Worm (Caenorhabditis elegans) whole organism, young adult: ENCODE data around the gene nhr-208.

Experiments used
- B0019.2 ChIP-seq: fragments of 200-800 bp; sonication (Bioruptor generic); conservative IDR thresholded peaks from 2 replicates; pipeline ENCODE4 v1.3.6; 2022; ENCODE audit warnings: missing genetic modification reagents, missing genetic modification characterization, missing compliant biosample characterization
- B0035.1 ChIP-seq: sonication (generic microtip); optimal IDR thresholded peaks from 2 replicates; lab custom pipeline; 2016; ENCODE audit warnings: missing genetic modification characterization, mild to moderate bottlenecking, missing compliant biosample characterization, missing genotype, missing genetic modification reagents
- B0261.1 ChIP-seq: sonication (generic microtip); optimal IDR thresholded peaks from 2 replicates; lab custom pipeline; 2016; ENCODE audit warnings: mild to moderate bottlenecking, missing genetic modification characterization, moderate library complexity, missing compliant biosample characterization
- D2030.7 ChIP-seq: fragments of 200-800 bp; sonication (Bioruptor generic); IDR thresholded peaks from 2 replicates; pipeline ENCODE4 v1.3.6; 2022; ENCODE audit warnings: missing genetic modification reagents, missing genetic modification characterization, missing compliant biosample characterization
- F22D6.2 ChIP-seq: sonication (generic microtip); optimal IDR thresholded peaks from 2 replicates; lab custom pipeline; 2016; ENCODE audit warnings: mild to moderate bottlenecking, missing genetic modification characterization, missing compliant biosample characterization
- F52B5.7 ChIP-seq: sonication (generic microtip); optimal IDR thresholded peaks from 2 replicates; lab custom pipeline; 2016; ENCODE audit warnings: mild to moderate bottlenecking, missing genetic modification characterization, missing compliant biosample characterization
- F57A8.1 ChIP-seq: fragments of 200-800 bp; sonication (Bioruptor generic); optimal IDR thresholded peaks from 2 replicates; lab custom pipeline; 2018; ENCODE audit warnings: mild to moderate bottlenecking, missing genetic modification characterization, moderate library complexity, missing compliant biosample characterization
- K12H6.12 ChIP-seq: fragments of 200-800 bp; sonication (Bioruptor generic); optimal IDR thresholded peaks from 2 replicates; lab custom pipeline; 2018; ENCODE audit warnings: mild to moderate bottlenecking, missing genetic modification characterization, missing compliant biosample characterization
- T26A5.8 ChIP-seq: sonication (generic microtip); optimal IDR thresholded peaks from 2 replicates; lab custom pipeline; 2016; ENCODE audit warnings: missing genetic modification characterization, missing compliant biosample characterization
- akir-1 ChIP-seq: fragments of 200-800 bp; sonication (Bioruptor generic); optimal IDR thresholded peaks from 2 replicates; lab custom pipeline; 2018; ENCODE audit warnings: mild to moderate bottlenecking, missing genetic modification characterization, moderate library complexity, missing compliant biosample characterization
- aptf-3 ChIP-seq: fragments of 200-800 bp; sonication (Bioruptor generic); IDR thresholded peaks from 2 replicates; pipeline ENCODE4 v1.3.6; 2022; ENCODE audit warnings: missing genetic modification characterization, missing compliant biosample characterization
- bed-2 ChIP-seq: fragments of 200-800 bp; sonication (Bioruptor generic); IDR thresholded peaks from 2 replicates; pipeline ENCODE4 v1.3.6; 2022; ENCODE audit warnings: missing genetic modification reagents, missing genetic modification characterization, missing compliant biosample characterization
- cebp-1 ChIP-seq, 2 experiments: fragments of 200-800 bp in 1 of 2; sonication (Bioruptor generic) in 1 of 2; sonication (generic microtip) in 1 of 2; IDR thresholded peaks in 1 of 2; optimal IDR thresholded peaks in 1 of 2; 2 replicates each; pipeline versions ENCODE4 v1.3.6 to Lab custom; 2017 to 2022; ENCODE audit warnings: missing compliant biosample characterization in 2 of 2, missing genetic modification characterization in 2 of 2, mild to moderate bottlenecking in 1 of 2, missing genetic modification reagents in 1 of 2, moderate library complexity in 1 of 2
- ceh-100 ChIP-seq: fragments of 200-800 bp; sonication (Bioruptor generic); IDR thresholded peaks from 2 replicates; pipeline ENCODE4 v1.3.6; 2022; ENCODE audit warnings: missing genetic modification reagents, missing genetic modification characterization, missing compliant biosample characterization
- ceh-40 ChIP-seq: fragments of 200-800 bp; sonication (Bioruptor generic); IDR thresholded peaks from 2 replicates; pipeline ENCODE4 v1.3.6; 2022; ENCODE audit warnings: missing genetic modification characterization, missing compliant biosample characterization
- chd-7 ChIP-seq: sonication (generic microtip); optimal IDR thresholded peaks from 2 replicates; lab custom pipeline; 2016; ENCODE audit warnings: mild to moderate bottlenecking, missing genetic modification characterization, moderate library complexity, missing compliant biosample characterization
- dox-1 ChIP-seq: fragments of 200-800 bp; sonication (Bioruptor generic); IDR thresholded peaks from 2 replicates; pipeline ENCODE4 v1.3.6; 2022; ENCODE audit warnings: missing genetic modification reagents, missing genetic modification characterization, missing compliant biosample characterization
- ets-4 ChIP-seq: fragments of 200-800 bp; sonication (Bioruptor generic); optimal IDR thresholded peaks from 2 replicates; lab custom pipeline; 2018; ENCODE audit warnings: mild to moderate bottlenecking, missing genetic modification characterization, missing compliant biosample characterization
- hrde-1 ChIP-seq: sonication (generic microtip); optimal IDR thresholded peaks from 2 replicates; lab custom pipeline; 2016; ENCODE audit warnings: missing genetic modification characterization, mild to moderate bottlenecking, missing compliant biosample characterization, moderate library complexity, missing genotype, missing genetic modification reagents, borderline replicate concordance
- lin-26 ChIP-seq: fragments of 200-800 bp; sonication (Bioruptor generic); IDR thresholded peaks from 2 replicates; pipeline ENCODE4 v1.3.6; 2022; ENCODE audit warnings: missing genetic modification reagents, missing genetic modification characterization, missing compliant biosample characterization
- madf-3 ChIP-seq: fragments of 200-800 bp; sonication (Bioruptor generic); IDR thresholded peaks from 2 replicates; pipeline ENCODE4 v1.3.6; 2022; ENCODE audit warnings: missing genetic modification reagents, missing genetic modification characterization, missing compliant biosample characterization
- mes-4 ChIP-seq: sonication (generic microtip); optimal IDR thresholded peaks from 2 replicates; lab custom pipeline; 2016; ENCODE audit warnings: missing genotype, missing genetic modification characterization, missing compliant biosample characterization
- nhr-179 ChIP-seq: sonication (generic microtip); optimal IDR thresholded peaks from 2 replicates; lab custom pipeline; 2016; ENCODE audit warnings: mild to moderate bottlenecking, missing genetic modification characterization, missing compliant biosample characterization
- nhr-80 ChIP-seq: sonication (generic microtip); optimal IDR thresholded peaks from 2 replicates; lab custom pipeline; 2016; ENCODE audit warnings: missing genetic modification characterization, missing compliant biosample characterization
- somi-1 ChIP-seq: fragments of 200-800 bp; sonication (Bioruptor generic); optimal IDR thresholded peaks from 2 replicates; lab custom pipeline; 2018; ENCODE audit warnings: mild to moderate bottlenecking, missing genetic modification characterization, missing compliant biosample characterization
- sptf-2 ChIP-seq: fragments of 200-800 bp; sonication (Bioruptor generic); optimal IDR thresholded peaks from 2 replicates; lab custom pipeline; 2018; ENCODE audit warnings: mild to moderate bottlenecking, missing genetic modification characterization, missing compliant biosample characterization
- tbx-9 ChIP-seq: sonication (generic microtip); optimal IDR thresholded peaks from 2 replicates; lab custom pipeline; 2016; ENCODE audit warnings: borderline replicate concordance, missing genetic modification characterization, inconsistent platforms, missing compliant biosample characterization
- zfh-2 ChIP-seq: fragments of 200-800 bp; sonication (Bioruptor generic); conservative IDR thresholded peaks from 2 replicates; pipeline ENCODE4 v1.3.6; 2022; ENCODE audit warnings: missing genetic modification reagents, missing genetic modification characterization, missing compliant biosample characterization
- ztf-26 ChIP-seq: sonication (generic microtip); optimal IDR thresholded peaks from 2 replicates; lab custom pipeline; 2017; ENCODE audit warnings: missing genetic modification characterization, missing compliant biosample characterization

nhr-208 gene

ce11 chrV:12088773-12089172, 5.3 kb upstream of the nhr-208 start, which contains the start of gene R07B7.12:
Gene R07B7.12, plus strand, starts transcription at chrV:12089073.
- TF ChIP-seq B0261.1 (tag; lab: Kevin White, UChicago): no peak

ce11 chrV:12091759-12092158, 2.4 kb upstream of the nhr-208 start, which contains the start of gene nhr-206:
Gene nhr-206, plus strand, starts transcription at chrV:12092006.
- no peak for TF ChIP-seq F52B5.7 (tag; lab: Kevin White, UChicago)
- no peak for TF ChIP-seq B0261.1 (tag; lab: Kevin White, UChicago)
- no peak for TF ChIP-seq ztf-26
- TF ChIP-seq nhr-80: peak; percentile 63

- no peak for TF ChIP-seq B0035.1 (tag; lab: Kevin White, UChicago)
- TF ChIP-seq ztf-26: no peak
- peak; percentile 39 for TF ChIP-seq nhr-80
- TF ChIP-seq, all 124 proteins: peak for 1
Measured at ce11 chrV:12095865-12096264, 1.7 kb downstream of the nhr-208 start, which contains the start of gene nhr-207. Gene nhr-207, plus strand, starts transcription at chrV:12096146.

ce11 chrV:12098123-12098522, 4.0 kb downstream of the nhr-208 start, which contains the start of gene nhr-209:
Gene nhr-209, plus strand, starts transcription at chrV:12098149.
- TF ChIP-seq chd-7 (tag; lab: Kevin White, UChicago) (no peak), aptf-3 (no peak), ets-4 (GFP tag; lab: Kevin White, UChicago) (no peak), ztf-26 (no peak), bed-2 (no peak), nhr-179 (no peak), T26A5.8 (tag; lab: Kevin White, UChicago) (no peak), F57A8.1 (GFP tag; lab: Kevin White, UChicago) (no peak)

ce11 chrV:12100794-12101343, 6.8 kb downstream of the nhr-208 start, which contains the start of gene nhr-154:
Gene nhr-154, plus strand, starts transcription at chrV:12101293.
- TF ChIP-seq nhr-80 (peak; percentile 1), cebp-1 (GFP tag; IDR thresholded peaks at IDR 0.05; lab: Robert Waterston, UW) (peak; percentile 91), cebp-1 (tag; optimal IDR thresholded peaks at IDR 0.05; lab: Kevin White, UChicago) (peak; percentile 97), K12H6.12 (tag; lab: Kevin White, UChicago) (no peak)

- TF ChIP-seq B0019.2 (GFP tag; lab: Robert Waterston, UW) (no peak), dox-1 (GFP tag; lab: Robert Waterston, UW) (no peak), akir-1 (GFP tag; lab: Kevin White, UChicago) (no peak), F22D6.2 (tag; lab: Kevin White, UChicago) (no peak), hrde-1 (tag; lab: Kevin White, UChicago) (no peak), mes-4 (tag; lab: Kevin White, UChicago) (no peak), tbx-9 (tag; lab: Kevin White, UChicago) (no peak), ceh-40 (GFP tag; lab: Robert Waterston, UW) (no peak), sptf-2 (no peak), cebp-1 (GFP tag; IDR thresholded peaks at IDR 0.05; lab: Robert Waterston, UW) (no peak), cebp-1 (tag; optimal IDR thresholded peaks at IDR 0.05; lab: Kevin White, UChicago) (no peak), somi-1 (no peak), lin-26 (GFP tag; lab: Robert Waterston, UW) (no peak), zfh-2 (GFP tag; lab: Robert Waterston, UW) (no peak), D2030.7 (GFP tag; lab: Robert Waterston, UW) (no peak), ceh-100 (GFP tag; lab: Robert Waterston, UW) (no peak), madf-3 (GFP tag; lab: Robert Waterston, UW) (no peak)
Measured at ce11 chrV:12103920-12104319, 9.8 kb downstream of the nhr-208 start, which contains the start of gene nhr-153. Gene nhr-153, plus strand, starts transcription at chrV:12104220.
